Worm (Caenorhabditis elegans): ENCODE measurements around the gene C03G6.17.

C03G6.17 gene

ce11 chrV:7400095-7400494 is 19.2 kb upstream of the C03G6.17 start, which contains the start of gene cnc-9:
cnc-9 (minus strand) TSS chrV:7400195.
- TF ChIP-seq B0019.2 (GFP tag; conservative IDR thresholded peaks at IDR 0.05) (no peak), tbx-9 (tag; optimal IDR thresholded peaks at IDR 0.05; ENCODE audit: borderline replicate concordance) (no peak), somi-1 (GFP tag; optimal IDR thresholded peaks at IDR 0.05) (no peak), Y95B8A.8 (GFP tag; IDR thresholded peaks at IDR 0.05) (no peak), bed-1 (GFP tag; IDR thresholded peaks at IDR 0.05) (no peak), T26A5.8 (tag; optimal IDR thresholded peaks at IDR 0.05) (no peak), ztf-3 (GFP tag; optimal IDR thresholded peaks at IDR 0.05) (no peak), F57C9.4 (tag; optimal IDR thresholded peaks at IDR 0.05) (no peak), K11D2.4 (GFP tag; IDR thresholded peaks at IDR 0.05) (no peak), lsy-27 (tag; optimal IDR thresholded peaks at IDR 0.05; ENCODE audit: borderline replicate concordance, insufficient read depth) (no peak)

- TF ChIP-seq akir-1 (GFP tag; optimal IDR thresholded peaks at IDR 0.05), result no peak
- no peak for TF ChIP-seq lsl-1 (GFP tag; optimal IDR thresholded peaks at IDR 0.05)
- no peak for TF ChIP-seq let-526 (GFP tag; IDR thresholded peaks at IDR 0.05)
- no peak for TF ChIP-seq Y53G8AR.9 (GFP tag; conservative IDR thresholded peaks at IDR 0.05)
- TF ChIP-seq repo-1 (tag; optimal IDR thresholded peaks at IDR 0.05), result no peak
- no peak for TF ChIP-seq tbp1 (GFP tag; optimal IDR thresholded peaks at IDR 0.05)
- no peak for TF ChIP-seq hsf-1 (GFP tag; IDR thresholded peaks at IDR 0.05)
- TF ChIP-seq aptf-2 (GFP tag; conservative IDR thresholded peaks at IDR 0.05), result no peak
- no peak for TF ChIP-seq sea-2 (GFP tag; IDR thresholded peaks at IDR 0.05)
- no peak for TF ChIP-seq snpc-1.3 (tag; optimal IDR thresholded peaks at IDR 0.05; ENCODE audit: insufficient read depth)
- no peak for TF ChIP-seq rpc-1 (optimal IDR thresholded peaks at IDR 0.05)
- TF ChIP-seq rpc-1 (tag; optimal IDR thresholded peaks at IDR 0.05), result no peak
- TF ChIP-seq F23B12.7 (tag; optimal IDR thresholded peaks at IDR 0.05; ENCODE audit: insufficient read depth), result no peak
- no peak for TF ChIP-seq lin-35 (GFP tag; optimal IDR thresholded peaks at IDR 0.05)
- no peak for TF ChIP-seq madf-8 (GFP tag; conservative IDR thresholded peaks at IDR 0.05)
- TF ChIP-seq nhr-179 (tag; optimal IDR thresholded peaks at IDR 0.05), result no peak
- TF ChIP-seq D2030.7 (GFP tag; IDR thresholded peaks at IDR 0.05), result no peak
- TF ChIP-seq snpc-4 (GFP tag; optimal IDR thresholded peaks at IDR 0.05), result no peak
- no peak for TF ChIP-seq snpc-4 (tag; optimal IDR thresholded peaks at IDR 0.05)
Observed at ce11 chrV:7399202-7399601, 18.3 kb upstream of the C03G6.17 start, which contains the start of gene gst-41. gst-41 (minus strand) TSS chrV:7399302.

ce11 chrV:7395359-7395758 is 14.5 kb upstream of the C03G6.17 start, which contains the start of gene srx-9:
srx-9 (minus strand) TSS chrV:7395459.
- TF ChIP-seq nfya-1 (tag; optimal IDR thresholded peaks at IDR 0.05; ENCODE audit: borderline replicate concordance, insufficient read depth), result no peak
- TF ChIP-seq dpl-1 (GFP tag; optimal IDR thresholded peaks at IDR 0.05), result no peak
- no peak for TF ChIP-seq Y67H2A.10 (GFP tag; conservative IDR thresholded peaks at IDR 0.05)
- TF ChIP-seq ama-1 (optimal IDR thresholded peaks at IDR 0.05), result no peak
- TF ChIP-seq ama-1 (GFP tag; optimal IDR thresholded peaks at IDR 0.05), result no peak
- no peak for TF ChIP-seq madf-10 (tag; optimal IDR thresholded peaks at IDR 0.05)
- TF ChIP-seq snpc-3.4 (tag; optimal IDR thresholded peaks at IDR 0.05), result no peak
- no peak for TF ChIP-seq zim-3 (tag; optimal IDR thresholded peaks at IDR 0.05)

All from whole organism, young adult.